Worm (Caenorhabditis elegans) whole organism, L1 larva: Measurements from ENCODE around the gene pkc-3.

Source experiments
- C04F5.9 ChIP-seq: sonication (generic microtip); optimal IDR thresholded peaks from 2 replicates; lab custom pipeline; 2016; ENCODE audit warnings: missing genetic modification characterization, missing compliant biosample characterization
- C34B4.2 ChIP-seq: sonication (generic microtip); optimal IDR thresholded peaks from 2 replicates; lab custom pipeline; 2017; ENCODE audit warnings: mild to moderate bottlenecking, missing genetic modification characterization, missing compliant biosample characterization
- Y116A8C.19 ChIP-seq: sonication (generic microtip); optimal IDR thresholded peaks from 2 replicates; lab custom pipeline; 2016; ENCODE audit warnings: missing compliant biosample characterization, missing genetic modification characterization, borderline replicate concordance
- aha-1 ChIP-seq: fragments of 150-350 bp; optimal IDR thresholded peaks from 2 replicates; lab custom pipeline; 2014; ENCODE audit warnings: missing biosample characterization, missing genetic modification characterization
- aly-2 ChIP-seq: fragments of 150-350 bp; optimal IDR thresholded peaks from 2 replicates; lab custom pipeline; 2014; ENCODE audit warnings: missing biosample characterization, missing genetic modification characterization
- ama-1 ChIP-seq: fragments of 150-350 bp; optimal IDR thresholded peaks from 2 replicates; lab custom pipeline; 2014
- ceh-82 ChIP-seq, 3 experiments: fragments of 150-350 bp in 1 of 3; sonication (generic microtip) in 2 of 3; optimal IDR thresholded peaks; 2 replicates each; lab custom pipeline; 2014 to 2017; ENCODE audit warnings: missing biosample characterization in 3 of 3, missing genetic modification characterization in 3 of 3
- ceh-90 ChIP-seq: sonication (generic microtip); optimal IDR thresholded peaks from 2 replicates; lab custom pipeline; 2016; ENCODE audit warnings: missing genetic modification characterization, missing compliant biosample characterization
- ces-1 ChIP-seq: fragments of 150-350 bp; optimal IDR thresholded peaks from 2 replicates; lab custom pipeline; 2014; ENCODE audit warnings: missing biosample characterization, missing genetic modification reagents, missing genetic modification characterization
- dsc-1 ChIP-seq: sonication (generic microtip); optimal IDR thresholded peaks from 2 replicates; lab custom pipeline; 2016; ENCODE audit warnings: mild to moderate bottlenecking, missing genetic modification characterization, missing compliant biosample characterization
- efl-1 ChIP-seq, 4 experiments: fragments of 150-350 bp; optimal IDR thresholded peaks in 3 of 4; peaks in 1 of 4; 1 replicate in 1 of 4; 2 replicates in 3 of 4; lab custom pipeline; 2014; ENCODE audit warnings: missing biosample characterization in 2 of 4, missing genetic modification characterization in 2 of 4, missing genetic modification reagents in 2 of 4
- elt-2 ChIP-seq: sonication (generic microtip); optimal IDR thresholded peaks from 2 replicates; lab custom pipeline; 2016; ENCODE audit warnings: missing genetic modification characterization, mild to moderate bottlenecking, inconsistent platforms, missing compliant biosample characterization, missing genetic modification reagents
- ets-5 ChIP-seq: fragments of 200-800 bp; sonication (Bioruptor generic); IDR thresholded peaks from 2 replicates; pipeline ENCODE4 v1.3.6; 2022; ENCODE audit warnings: missing genetic modification characterization, missing compliant biosample characterization
- fkh-10 ChIP-seq: sonication (generic microtip); optimal IDR thresholded peaks from 2 replicates; lab custom pipeline; 2017; ENCODE audit warnings: missing biosample characterization, missing genetic modification reagents, missing genetic modification characterization
- fkh-4 ChIP-seq: sonication (generic microtip); optimal IDR thresholded peaks from 2 replicates; lab custom pipeline; 2016; ENCODE audit warnings: missing compliant biosample characterization, missing genetic modification characterization, borderline replicate concordance
- fos-1 ChIP-seq: fragments of 150-350 bp; optimal IDR thresholded peaks from 2 replicates; lab custom pipeline; 2014; ENCODE audit warnings: missing biosample characterization, missing genetic modification characterization
- grh-1 ChIP-seq: fragments of 200-800 bp; sonication (Bioruptor generic); IDR thresholded peaks from 2 replicates; pipeline ENCODE4 v1.3.6; 2022; ENCODE audit warnings: missing genetic modification reagents, missing genetic modification characterization, missing compliant biosample characterization
- hlh-4 ChIP-seq: sonication (generic microtip); optimal IDR thresholded peaks from 2 replicates; lab custom pipeline; 2016; ENCODE audit warnings: mild to moderate bottlenecking, missing genetic modification characterization, missing compliant biosample characterization
- irx-1 ChIP-seq: sonication (generic microtip); optimal IDR thresholded peaks from 2 replicates; lab custom pipeline; 2016; ENCODE audit warnings: missing genetic modification characterization, missing compliant biosample characterization
- jun-1 ChIP-seq: fragments of 150-350 bp; optimal IDR thresholded peaks from 2 replicates; lab custom pipeline; 2014; ENCODE audit warnings: missing biosample characterization, missing genetic modification reagents, missing genetic modification characterization
- lin-14 ChIP-seq: fragments of 200-800 bp; sonication (Bioruptor generic); optimal IDR thresholded peaks from 2 replicates; lab custom pipeline; 2018; ENCODE audit warnings: mild to moderate bottlenecking, missing genetic modification characterization, moderate library complexity, missing compliant biosample characterization
- lin-15B ChIP-seq: fragments of 150-350 bp; sonication (generic microtip); optimal IDR thresholded peaks from 3 replicates; lab custom pipeline; 2014; ENCODE audit warnings: missing biosample characterization, missing genetic modification characterization
- lin-35 ChIP-seq, 2 experiments: fragments of 150-350 bp; optimal IDR thresholded peaks; 2 replicates each; lab custom pipeline; 2014; ENCODE audit warnings: missing biosample characterization in 2 of 2, missing genetic modification characterization in 2 of 2, missing genetic modification reagents in 2 of 2
- lin-39 ChIP-seq: fragments of 150-350 bp; optimal IDR thresholded peaks from 2 replicates; lab custom pipeline; 2014; ENCODE audit warnings: missing biosample characterization, missing genetic modification reagents, missing genetic modification characterization
- lir-3 ChIP-seq: sonication (generic microtip); optimal IDR thresholded peaks from 2 replicates; lab custom pipeline; 2016; ENCODE audit warnings: mild to moderate bottlenecking, missing genetic modification characterization, moderate library complexity, missing compliant biosample characterization; ENCODE audit not compliant: poor library complexity
- lsy-2 ChIP-seq, 2 experiments: fragments of 150-350 bp; optimal IDR thresholded peaks; 2 replicates each; lab custom pipeline; 2014; ENCODE audit warnings: missing biosample characterization in 2 of 2, missing genetic modification characterization in 2 of 2
- mab-9 ChIP-seq: fragments of 200-800 bp; sonication (Bioruptor generic); IDR thresholded peaks from 2 replicates; pipeline ENCODE4 v1.3.6; 2022; ENCODE audit warnings: missing genetic modification reagents, missing genetic modification characterization, missing compliant biosample characterization
- mdl-1 ChIP-seq, 2 experiments: fragments of 150-350 bp; optimal IDR thresholded peaks; 2 replicates each; lab custom pipeline; 2014 to 2017; ENCODE audit warnings: missing biosample characterization in 2 of 2, missing genetic modification characterization in 2 of 2, inconsistent platforms in 1 of 2
- mef-2 ChIP-seq: fragments of 150-350 bp; optimal IDR thresholded peaks from 2 replicates; lab custom pipeline; 2014; ENCODE audit warnings: missing biosample characterization, missing genetic modification characterization
- mep-1 ChIP-seq: fragments of 150-350 bp; optimal IDR thresholded peaks from 2 replicates; lab custom pipeline; 2014; ENCODE audit warnings: missing biosample characterization, missing genetic modification characterization
- nhr-12 ChIP-seq: sonication (generic microtip); optimal IDR thresholded peaks from 2 replicates; lab custom pipeline; 2017; ENCODE audit warnings: missing biosample characterization, missing genetic modification characterization
- nhr-19 ChIP-seq: fragments of 200-800 bp; sonication (Bioruptor generic); conservative IDR thresholded peaks from 2 replicates; pipeline ENCODE4 v1.3.6; 2022; ENCODE audit warnings: missing genetic modification characterization, missing compliant biosample characterization
- nhr-20 ChIP-seq: sonication (generic microtip); optimal IDR thresholded peaks from 2 replicates; lab custom pipeline; 2016; ENCODE audit warnings: mild to moderate bottlenecking, missing genetic modification characterization, missing compliant biosample characterization
- nhr-237 ChIP-seq: fragments of 150-350 bp; optimal IDR thresholded peaks from 2 replicates; lab custom pipeline; 2014; ENCODE audit warnings: missing biosample characterization, missing genetic modification characterization
- nhr-47 ChIP-seq: sonication (generic microtip); optimal IDR thresholded peaks from 2 replicates; lab custom pipeline; 2016; ENCODE audit warnings: mild to moderate bottlenecking, missing genetic modification characterization, moderate library complexity, missing compliant biosample characterization
- nhr-71 ChIP-seq: sonication (generic microtip); optimal IDR thresholded peaks from 2 replicates; lab custom pipeline; 2016; ENCODE audit warnings: mild to moderate bottlenecking, missing genetic modification characterization, moderate library complexity, missing compliant biosample characterization
- nhr-77 ChIP-seq: fragments of 150-350 bp; optimal IDR thresholded peaks from 2 replicates; lab custom pipeline; 2014; ENCODE audit warnings: missing biosample characterization, missing genetic modification characterization
- nhr-84 ChIP-seq: sonication (generic microtip); optimal IDR thresholded peaks from 2 replicates; lab custom pipeline; 2017; ENCODE audit warnings: missing biosample characterization, missing genetic modification characterization
- pag-3 ChIP-seq: sonication (generic microtip); optimal IDR thresholded peaks from 2 replicates; lab custom pipeline; 2017; ENCODE audit warnings: missing genetic modification characterization, mild to moderate bottlenecking, missing compliant biosample characterization, antibody characterized with exemption, borderline replicate concordance; ENCODE audit not compliant: insufficient read depth
- pqm-1 ChIP-seq: sonication (generic microtip); optimal IDR thresholded peaks from 3 replicates; lab custom pipeline; 2017; ENCODE audit warnings: missing biosample characterization, missing genetic modification characterization
- skn-1 ChIP-seq: fragments of 150-350 bp; optimal IDR thresholded peaks from 2 replicates; lab custom pipeline; 2014; ENCODE audit warnings: missing biosample characterization, missing genetic modification characterization
- snpc-4 ChIP-seq: fragments of 150-350 bp; optimal IDR thresholded peaks from 2 replicates; lab custom pipeline; 2014; ENCODE audit warnings: missing biosample characterization, missing genetic modification characterization
- snu-23 ChIP-seq: sonication (generic microtip); optimal IDR thresholded peaks from 2 replicates; lab custom pipeline; 2016; ENCODE audit warnings: missing genetic modification characterization, missing compliant biosample characterization
- sox-4 ChIP-seq: sonication (generic microtip); optimal IDR thresholded peaks from 2 replicates; lab custom pipeline; 2016; ENCODE audit warnings: missing genetic modification characterization, missing compliant biosample characterization
- swsn-7 ChIP-seq: sonication (generic microtip); optimal IDR thresholded peaks from 2 replicates; lab custom pipeline; 2016; ENCODE audit warnings: missing genetic modification characterization, missing compliant biosample characterization
- tlp-1 ChIP-seq: fragments of 150-350 bp; optimal IDR thresholded peaks from 2 replicates; lab custom pipeline; 2014; ENCODE audit warnings: missing biosample characterization, missing genetic modification characterization
- unc-30 ChIP-seq: sonication (generic microtip); optimal IDR thresholded peaks from 2 replicates; lab custom pipeline; 2017; ENCODE audit warnings: missing biosample characterization, missing genetic modification characterization
- unc-62 ChIP-seq: fragments of 150-350 bp; optimal IDR thresholded peaks from 2 replicates; lab custom pipeline; 2014; ENCODE audit warnings: missing biosample characterization, missing genetic modification reagents, missing genetic modification characterization
- unc-86 ChIP-seq: sonication (generic microtip); optimal IDR thresholded peaks from 2 replicates; lab custom pipeline; 2016; ENCODE audit warnings: missing genetic modification characterization, missing compliant biosample characterization
- unc-98 ChIP-seq: fragments of 200-800 bp; sonication (Bioruptor generic); IDR thresholded peaks from 2 replicates; pipeline ENCODE4 v1.3.6; 2022; ENCODE audit warnings: missing genetic modification characterization, missing compliant biosample characterization
- vab-15 ChIP-seq: sonication (generic microtip); optimal IDR thresholded peaks from 2 replicates; lab custom pipeline; 2017; ENCODE audit warnings: missing genotype, mild to moderate bottlenecking, missing genetic modification characterization, missing compliant biosample characterization
- xbp-1 ChIP-seq: sonication (generic microtip); optimal IDR thresholded peaks from 2 replicates; lab custom pipeline; 2016; ENCODE audit warnings: missing genetic modification characterization, missing compliant biosample characterization
- zip-4 ChIP-seq: fragments of 200-800 bp; sonication (Bioruptor generic); optimal IDR thresholded peaks from 2 replicates; lab custom pipeline; 2018; ENCODE audit warnings: mild to moderate bottlenecking, missing genetic modification characterization, moderate library complexity, missing compliant biosample characterization
- ztf-11 ChIP-seq, 2 experiments: sonication (generic microtip); optimal IDR thresholded peaks; 2 replicates each; lab custom pipeline; 2016 to 2017; ENCODE audit warnings: missing genetic modification characterization in 2 of 2, missing biosample characterization in 1 of 2, missing compliant biosample characterization in 1 of 2

pkc-3 gene

ce11 chrII:5338301-5338700, 41.5 kb upstream of the pkc-3 start (continued):
- TF ChIP-seq nhr-84 (tag; lab: Kevin White, UChicago) (no peak), ets-5 (no peak), ceh-82 (tag; optimal IDR thresholded peaks at IDR 0.05; lab: Kevin White, UChicago) (no peak), lin-14 (GFP tag; lab: Kevin White, UChicago) (peak; percentile 72), lsy-2 (tag; optimal IDR thresholded peaks at IDR 0.05; lab: Kevin White, UChicago) (peak in 1 of 2 experiments; percentile 51), swsn-7 (tag; lab: Kevin White, UChicago) (peak; percentile 28), mef-2 (tag; lab: Kevin White, UChicago) (no peak), lin-15B (no peak), elt-2 (peak; percentile 82), Y116A8C.19 (no peak), lir-3 (no peak), C04F5.9 (tag; lab: Kevin White, UChicago) (no peak), nhr-237 (no peak), ama-1 (no peak), grh-1 (GFP tag; lab: Robert Waterston, UW) (no peak), nhr-12 (tag; lab: Kevin White, UChicago) (no peak), hlh-4 (tag; lab: Kevin White, UChicago) (no peak), irx-1 (tag; lab: Kevin White, UChicago) (no peak), sox-4 (tag; lab: Kevin White, UChicago) (no peak), C34B4.2 (tag; lab: Kevin White, UChicago) (no peak), lin-39 (tag; lab: Kevin White, UChicago) (no peak), skn-1 (tag; lab: Kevin White, UChicago) (peak; percentile 76), ces-1 (GFP tag; lab: Kevin White, UChicago) (no peak), ztf-11 (tag; optimal IDR thresholded peaks at IDR 0.05; lab: Kevin White, UChicago) (no peak), unc-30 (tag; lab: Kevin White, UChicago) (no peak), tlp-1 (tag; lab: Kevin White, UChicago) (no peak), snpc-4 (no peak), nhr-20 (peak; percentile 51), fos-1 (tag; lab: Kevin White, UChicago) (no peak), mab-9 (GFP tag; lab: Robert Waterston, UW) (no peak), vab-15 (tag; lab: Kevin White, UChicago) (no peak), mdl-1 (tag; optimal IDR thresholded peaks at IDR 0.05; lab: Kevin White, UChicago) (peak in 1 of 2 experiments; percentile 45), nhr-77 (tag; lab: Kevin White, UChicago) (peak; percentile 18), pag-3 (no peak), unc-86 (tag; lab: Kevin White, UChicago) (no peak), fkh-4 (no peak), jun-1 (tag; lab: Kevin White, UChicago) (peak; percentile 52), dsc-1 (tag; lab: Kevin White, UChicago) (no peak), snu-23 (GFP tag; lab: Kevin White, UChicago) (peak; percentile 40), mep-1 (tag; lab: Kevin White, UChicago) (peak; percentile 55), ceh-90 (tag; lab: Kevin White, UChicago) (no peak), lin-35 (GFP tag; optimal IDR thresholded peaks at IDR 0.05; lab: Kevin White, UChicago) (peak in 1 of 2 experiments; percentile 45), fkh-10 (no peak), efl-1 (optimal IDR thresholded peaks at IDR 0.05; lab: Kevin White, UChicago) (peak in 1 of 2 experiments; percentile 7), efl-1 (GFP tag; optimal IDR thresholded peaks at IDR 0.05 in 1 of 2; lab: Kevin White, UChicago) (no peak), unc-62 (GFP tag; lab: Kevin White, UChicago) (no peak), pqm-1 (tag; lab: Kevin White, UChicago) (no peak), zip-4 (GFP tag; lab: Kevin White, UChicago) (no peak), xbp-1 (tag; lab: Kevin White, UChicago) (peak; percentile 23), nhr-47 (tag; lab: Kevin White, UChicago) (peak; percentile 32), nhr-19 (GFP tag; lab: Robert Waterston, UW) (no peak; the same call in 1 of the 2 replicates), aha-1 (no peak), unc-98 (GFP tag; lab: Robert Waterston, UW) (no peak), aly-2 (no peak), nhr-71 (peak; percentile 65)
